Fruit fly (Drosophila melanogaster): ENCODE results near the gene CG42594.

Gene CG42594

DNA sequence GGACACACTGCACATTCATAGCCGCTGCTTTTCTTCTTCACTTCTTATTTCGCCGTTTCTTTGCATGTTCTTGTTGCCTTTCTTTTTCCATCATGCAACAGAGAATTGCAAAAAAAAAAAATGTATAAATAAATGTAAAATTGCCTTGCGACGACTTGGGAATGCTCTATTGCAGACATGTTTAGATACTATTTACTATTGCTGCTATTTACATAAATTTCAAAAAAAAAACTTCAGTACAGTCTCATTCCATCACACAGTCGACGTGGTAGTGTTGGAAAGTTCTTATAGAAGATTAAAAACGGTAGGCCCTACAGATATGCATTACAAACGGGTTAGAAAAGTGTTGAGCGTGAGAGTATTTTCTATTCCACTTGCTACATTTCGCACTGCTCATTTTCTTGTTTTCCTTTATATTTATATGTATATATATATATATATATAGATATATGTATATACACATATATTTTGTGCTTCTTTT, 71.2 kb downstream of the CG42594 start (continued):
- peak; percentile 20; the same call in 1 of the 2 replicates for TF ChIP-seq CG11294 (GFP tag; IDR thresholded peaks at IDR 0.05)
- TF ChIP-seq eg (GFP tag; IDR thresholded peaks at IDR 0.05) = peak; percentile 52
- TF ChIP-seq fd85E (GFP tag; optimal IDR thresholded peaks at IDR 0.05) = no peak
- peak; percentile 48 for TF ChIP-seq CG8319 (GFP tag; optimal IDR thresholded peaks at IDR 0.05)
- TF ChIP-seq CG34406 (GFP tag; optimal IDR thresholded peaks at IDR 0.05) = peak; percentile 76
- peak; percentile 51 to 87 for TF ChIP-seq salr (GFP tag; optimal IDR thresholded peaks at IDR 0.05)
- peak; percentile 78 for TF ChIP-seq dsx (GFP tag; optimal IDR thresholded peaks at IDR 0.05; ENCODE audit: poor library complexity, severe bottlenecking)
- peak; percentile 49 for TF ChIP-seq Eip93F (GFP tag; optimal IDR thresholded peaks at IDR 0.05)
- peak; percentile 81 for TF ChIP-seq CG8632 (GFP tag; optimal IDR thresholded peaks at IDR 0.05)
- peak; percentile 64 for TF ChIP-seq cyc (GFP tag; optimal IDR thresholded peaks at IDR 0.05)
- TF ChIP-seq CG10631 (GFP tag; optimal IDR thresholded peaks at IDR 0.05) = peak; percentile 70
- peak; percentile 81 for TF ChIP-seq Ets96B (tag; optimal IDR thresholded peaks at IDR 0.05)
- TF ChIP-seq Sox14 (GFP tag; optimal IDR thresholded peaks at IDR 0.05) = peak; percentile 83
- TF ChIP-seq CG15336 (GFP tag; IDR thresholded peaks at IDR 0.05) = peak; percentile 83
- peak; percentile 41 for TF ChIP-seq Blimp-1 (GFP tag; optimal IDR thresholded peaks at IDR 0.05)
- peak; percentile 36 for TF ChIP-seq vri (GFP tag; optimal IDR thresholded peaks at IDR 0.05)
- peak; percentile 71 for TF ChIP-seq OdsH (GFP tag; optimal IDR thresholded peaks at IDR 0.05)
- peak; percentile 66 for TF ChIP-seq CG31627 (GFP tag; optimal IDR thresholded peaks at IDR 0.05)
- TF ChIP-seq CG4318 (GFP tag; optimal IDR thresholded peaks at IDR 0.05) = peak; percentile 63
- TF ChIP-seq ss (GFP tag; optimal IDR thresholded peaks at IDR 0.05) = peak; percentile 94 to 96
- peak; percentile 94 for TF ChIP-seq CG9139 (GFP tag; optimal IDR thresholded peaks at IDR 0.05)
- TF ChIP-seq Gug (GFP tag; IDR thresholded peaks at IDR 0.05) = peak; percentile 73
- no peak for TF ChIP-seq Hr38 (GFP tag; optimal IDR thresholded peaks at IDR 0.05)
- TF ChIP-seq Hr4 (GFP tag; optimal IDR thresholded peaks at IDR 0.05) = peak; percentile 73
- TF ChIP-seq esn (GFP tag; optimal IDR thresholded peaks at IDR 0.05) = peak; percentile 80
- TF ChIP-seq CG3919 (GFP tag; optimal IDR thresholded peaks at IDR 0.05) = peak; percentile 65
- peak; percentile 58 for TF ChIP-seq Ets21C (GFP tag; optimal IDR thresholded peaks at IDR 0.05)
- TF ChIP-seq CG6854 (GFP tag; optimal IDR thresholded peaks at IDR 0.05) = peak; percentile 72
- peak; percentile 60 for TF ChIP-seq acj6 (GFP tag; optimal IDR thresholded peaks at IDR 0.05)
- no peak for TF ChIP-seq fkh (GFP tag; optimal IDR thresholded peaks at IDR 0.05)
- TF ChIP-seq svp (GFP tag) = peak; percentile 86

DNA sequence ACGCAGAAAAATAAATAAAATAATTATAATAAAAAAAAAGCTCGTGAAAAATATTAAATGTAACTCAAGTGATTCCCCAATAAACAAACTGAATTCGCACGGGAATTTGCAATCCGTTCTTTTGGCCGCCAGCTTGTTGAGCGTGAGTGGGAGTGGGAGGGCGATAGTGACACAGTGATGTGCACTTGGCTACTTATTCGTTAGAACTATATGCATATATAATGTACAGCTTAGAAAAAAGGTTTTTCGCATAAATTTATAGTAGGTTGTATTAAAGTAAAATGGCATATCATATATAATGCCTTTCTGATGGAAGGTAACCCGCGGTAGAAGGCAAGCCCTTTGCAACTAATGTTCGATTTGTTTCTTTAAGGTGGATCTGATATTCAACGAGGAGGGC, 71.7 kb downstream of the CG42594 start:
- TF ChIP-seq Lpt (GFP tag; optimal IDR thresholded peaks at IDR 0.05) = no peak
- peak; percentile 62 for TF ChIP-seq Eip78C (GFP tag)
- TF ChIP-seq CG8632 (GFP tag; optimal IDR thresholded peaks at IDR 0.05) = no peak
- no peak for TF ChIP-seq CG9139 (GFP tag; optimal IDR thresholded peaks at IDR 0.05)
- no peak for TF ChIP-seq CG11902 (GFP tag; optimal IDR thresholded peaks at IDR 0.05)
- TF ChIP-seq eg (GFP tag; IDR thresholded peaks at IDR 0.05) = 0 out of 3 replicates have a peak, but pooled peaks have one; percentile 6

DNA sequence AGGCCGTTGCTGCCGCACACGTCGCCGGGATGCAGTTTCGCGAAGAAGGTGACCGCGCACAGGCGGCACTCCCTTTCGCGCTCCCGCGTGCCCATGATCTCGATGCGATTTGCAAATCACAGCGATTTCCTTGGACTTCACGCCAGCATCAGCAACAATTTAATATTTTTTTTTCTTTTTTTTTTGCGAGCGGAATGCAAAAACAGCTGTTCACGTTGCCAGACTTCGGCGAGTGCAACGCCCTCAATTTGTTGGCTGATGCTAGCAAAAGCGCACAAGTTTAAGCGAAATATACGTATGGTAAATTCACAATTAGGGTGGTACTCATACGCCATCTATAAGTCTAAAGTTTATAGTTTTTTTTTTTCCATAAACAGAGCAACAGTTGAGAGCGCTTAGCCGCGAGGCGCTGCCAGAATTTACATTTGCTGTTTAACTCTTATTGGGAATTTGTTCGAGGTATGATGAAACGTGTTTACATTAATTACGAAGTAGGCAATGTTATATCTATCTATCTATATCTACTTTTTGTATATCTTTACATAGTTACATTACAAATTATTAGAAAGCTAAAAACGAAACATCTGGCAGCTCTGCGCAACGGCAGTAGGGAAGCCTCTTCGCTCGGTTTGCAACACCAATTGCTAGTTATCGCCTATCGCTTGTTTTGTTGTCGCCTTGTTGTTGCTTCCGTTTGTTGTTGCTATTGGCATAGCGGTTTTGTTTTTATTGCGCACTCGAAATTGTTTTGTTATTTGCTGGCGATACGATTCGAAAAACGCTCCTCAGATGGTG, 77.8 kb downstream of the CG42594 start, which contains the start of the genes CG4041 and Hgsnat:
Gene CG4041 (minus strand): TSS at position 220 of the 795 bp plus-strand sequence.
Gene Hgsnat (plus strand): TSS at position 503 of the 795 bp plus-strand sequence.
- peak; percentile 21 for TF ChIP-seq CG34406 (GFP tag; optimal IDR thresholded peaks at IDR 0.05)
- peak; percentile 15 for TF ChIP-seq Sox102F (GFP tag; optimal IDR thresholded peaks at IDR 0.05)
- peak; percentile 19 for TF ChIP-seq Lpt (GFP tag; optimal IDR thresholded peaks at IDR 0.05)
- peak; percentile 12; the same call in 2 of the 3 replicates for TF ChIP-seq CG6163 (GFP tag; IDR thresholded peaks at IDR 0.05)
- TF ChIP-seq Ets21C (GFP tag; optimal IDR thresholded peaks at IDR 0.05) = no peak
- TF ChIP-seq Eip75B (GFP tag; optimal IDR thresholded peaks at IDR 0.05) = peak; percentile 33
- peak; percentile 38 for TF ChIP-seq Met (GFP tag; optimal IDR thresholded peaks at IDR 0.05)
- TF ChIP-seq eg (GFP tag; IDR thresholded peaks at IDR 0.05) = 0 out of 3 replicates have a peak, but pooled peaks have one; percentile 3
- TF ChIP-seq dac (GFP tag; optimal IDR thresholded peaks at IDR 0.05) = no peak
- no peak for TF ChIP-seq fkh (GFP tag; optimal IDR thresholded peaks at IDR 0.05)
- TF ChIP-seq achi (GFP tag; optimal IDR thresholded peaks at IDR 0.05) = peak; percentile 43
- TF ChIP-seq CG10631 (GFP tag; optimal IDR thresholded peaks at IDR 0.05) = peak; percentile 44
- peak; percentile 8 for TF ChIP-seq vri (GFP tag; optimal IDR thresholded peaks at IDR 0.05)
- TF ChIP-seq Sox15 (GFP tag; optimal IDR thresholded peaks at IDR 0.05) = no peak
- TF ChIP-seq CG7368 (GFP tag; optimal IDR thresholded peaks at IDR 0.05) = no peak
- peak; percentile 43 for TF ChIP-seq Smox (GFP tag; optimal IDR thresholded peaks at IDR 0.05)
- TF ChIP-seq Eip78C (GFP tag) = peak; percentile 69
- TF ChIP-seq OdsH (GFP tag; optimal IDR thresholded peaks at IDR 0.05) = peak; percentile 45
- TF ChIP-seq Sox14 (GFP tag; optimal IDR thresholded peaks at IDR 0.05) = peak; percentile 46
- TF ChIP-seq acj6 (GFP tag; optimal IDR thresholded peaks at IDR 0.05) = peak; percentile 37
- peak; percentile 44 for TF ChIP-seq esn (GFP tag; optimal IDR thresholded peaks at IDR 0.05)
- TF ChIP-seq CG6792 (GFP tag; optimal IDR thresholded peaks at IDR 0.05) = no peak
- peak; percentile 6 for TF ChIP-seq CG10669 (GFP tag; optimal IDR thresholded peaks at IDR 0.05)
- TF ChIP-seq cyc (GFP tag; optimal IDR thresholded peaks at IDR 0.05) = peak; percentile 32

All from whole organism, prepupa.